Fruit fly (Drosophila melanogaster) whole organism, wandering third instar larva: ENCODE measurements around the gene Srrm1.

Experiments
- Abd-B ChIP-seq: fragments of >200 bp; optimal IDR thresholded peaks from 2 replicates; lab custom pipeline; 2017; ENCODE audit warnings: missing biosample characterization, missing genetic modification characterization
- CG32264 ChIP-seq: fragments of 200-800 bp; sonication (Bioruptor generic); optimal IDR thresholded peaks from 2 replicates; lab custom pipeline; 2016; ENCODE audit warnings: missing biosample characterization, missing genetic modification characterization
- CG9705 ChIP-seq: fragments of 200-800 bp; sonication (Bioruptor generic); optimal IDR thresholded peaks from 2 replicates; lab custom pipeline; 2018; ENCODE audit warnings: missing biosample characterization, mild to moderate bottlenecking, missing genetic modification characterization
- CrebA ChIP-seq: fragments of 200-800 bp; sonication (Bioruptor generic); optimal IDR thresholded peaks from 2 replicates; lab custom pipeline; 2016; ENCODE audit warnings: missing biosample characterization, mild to moderate bottlenecking, missing genetic modification characterization, borderline replicate concordance
- Dfd ChIP-seq: fragments of >200 bp; optimal IDR thresholded peaks from 2 replicates; lab custom pipeline; 2017; ENCODE audit warnings: missing biosample characterization, missing genetic modification characterization
- Dif ChIP-seq: fragments of 200-275, 200-300 bp; sonication (Bioruptor generic); optimal IDR thresholded peaks from 2 replicates; lab custom pipeline; 2018; ENCODE audit warnings: missing biosample characterization, missing genetic modification characterization; ENCODE audit not compliant: partially characterized antibody
- GATAd ChIP-seq: sonication (Bioruptor generic); optimal IDR thresholded peaks from 2 replicates; lab custom pipeline; 2016; ENCODE audit warnings: missing biosample characterization, missing genetic modification characterization
- HLH106 ChIP-seq: fragments of 200-800 bp; optimal IDR thresholded peaks from 3 replicates; lab custom pipeline; 2019; ENCODE audit warnings: missing biosample characterization, mild to moderate bottlenecking, missing genetic modification characterization, moderate library complexity
- Hnf4 ChIP-seq: fragments of 200-800 bp; sonication (Bioruptor generic); optimal IDR thresholded peaks from 2 replicates; lab custom pipeline; 2016; ENCODE audit warnings: missing biosample characterization, mild to moderate bottlenecking, missing genetic modification characterization
- Hr78 ChIP-seq: fragments of >200 bp; optimal IDR thresholded peaks from 2 replicates; lab custom pipeline; 2017; ENCODE audit warnings: missing biosample characterization, missing genetic modification characterization
- Hr83 ChIP-seq: fragments of 200-300 bp; sonication (Bioruptor generic); optimal IDR thresholded peaks from 2 replicates; lab custom pipeline; 2016; ENCODE audit warnings: missing biosample characterization, mild to moderate bottlenecking, missing genetic modification characterization, moderate library complexity; ENCODE audit not compliant: poor library complexity, severe bottlenecking
- Jra ChIP-seq: sonication (Bioruptor generic); optimal IDR thresholded peaks from 2 replicates; lab custom pipeline; 2016; ENCODE audit warnings: missing biosample characterization, missing genetic modification characterization
- Mio ChIP-seq: sonication (Bioruptor generic); optimal IDR thresholded peaks from 2 replicates; lab custom pipeline; 2016; ENCODE audit warnings: missing biosample characterization, missing genetic modification characterization
- Myc ChIP-seq: fragments of >200 bp; optimal IDR thresholded peaks from 2 replicates; lab custom pipeline; 2017
- N ChIP-seq: fragments of >200 bp; optimal IDR thresholded peaks from 2 replicates; lab custom pipeline; 2018; ENCODE audit warnings: missing biosample characterization, missing external identifiers, missing genetic modification characterization
- OdsH ChIP-seq: fragments of 200-800 bp; sonication (Bioruptor generic); optimal IDR thresholded peaks from 2 replicates; lab custom pipeline; 2016; ENCODE audit warnings: missing biosample characterization, mild to moderate bottlenecking, missing genetic modification characterization
- Rel ChIP-seq, 2 experiments: fragments of 200-800 bp; sonication (Bioruptor generic) in 1 of 2; optimal IDR thresholded peaks; 2 replicates in 1 of 2; 3 replicates in 1 of 2; lab custom pipeline; 2016 to 2019; ENCODE audit warnings: mild to moderate bottlenecking in 2 of 2, missing biosample characterization in 2 of 2, missing genetic modification characterization in 2 of 2, moderate library complexity in 1 of 2
- Sp1 ChIP-seq: fragments of 200-800 bp; sonication (Bioruptor generic); optimal IDR thresholded peaks from 3 replicates; lab custom pipeline; 2019; ENCODE audit warnings: missing biosample characterization, mild to moderate bottlenecking, missing genetic modification characterization, moderate library complexity
- Vsx2 ChIP-seq: fragments of 200-300, 225-300 bp; sonication (Bioruptor generic); optimal IDR thresholded peaks from 2 replicates; lab custom pipeline; 2018; ENCODE audit warnings: missing biosample characterization, missing genetic modification characterization; ENCODE audit not compliant: partially characterized antibody
- br ChIP-seq: fragments of 200-800 bp; sonication (Bioruptor generic); optimal IDR thresholded peaks from 2 replicates; lab custom pipeline; 2016; ENCODE audit warnings: missing biosample characterization, missing genetic modification characterization
- brk ChIP-seq: fragments of 200-800 bp; sonication (Bioruptor generic); optimal IDR thresholded peaks from 2 replicates; lab custom pipeline; 2016; ENCODE audit warnings: missing biosample characterization, mild to moderate bottlenecking, missing genetic modification characterization
- dl ChIP-seq, 2 experiments: fragments of 175-275, 200-275 bp in 1 of 2; fragments of 200-275 bp in 1 of 2; sonication (Bioruptor generic); optimal IDR thresholded peaks; lab custom pipeline; 2018; ENCODE audit warnings: mild to moderate bottlenecking in 2 of 2, missing biosample characterization in 2 of 2, missing genetic modification characterization in 2 of 2, moderate library complexity in 2 of 2; ENCODE audit not compliant: partially characterized antibody in 2 of 2, insufficient read depth in 1 of 2
- dmrt93B ChIP-seq: fragments of 200-800 bp; sonication (Bioruptor generic); optimal IDR thresholded peaks from 2 replicates; lab custom pipeline; 2018; ENCODE audit warnings: missing biosample characterization, mild to moderate bottlenecking, missing genetic modification characterization
- dsf ChIP-seq: sonication (Bioruptor generic); optimal IDR thresholded peaks from 2 replicates; lab custom pipeline; 2016; ENCODE audit warnings: missing biosample characterization, missing genetic modification characterization, borderline replicate concordance
- ey ChIP-seq: fragments of 200-800 bp; sonication (Bioruptor generic); optimal IDR thresholded peaks from 2 replicates; lab custom pipeline; 2016; ENCODE audit warnings: missing biosample characterization, missing genetic modification characterization
- foxo ChIP-seq, 2 experiments: fragments of 200-800 bp; sonication (Bioruptor generic); optimal IDR thresholded peaks; 2 replicates in 1 of 2; 3 replicates in 1 of 2; lab custom pipeline; 2016 to 2017; ENCODE audit warnings: missing biosample characterization in 2 of 2, missing genetic modification characterization in 2 of 2
- fru ChIP-seq: fragments of 200-800 bp; sonication (Bioruptor generic); optimal IDR thresholded peaks from 3 replicates; lab custom pipeline; 2016; ENCODE audit warnings: missing biosample characterization, mild to moderate bottlenecking, missing genetic modification characterization
- h ChIP-seq: fragments of 200-800 bp; sonication (Bioruptor generic); optimal IDR thresholded peaks from 3 replicates; lab custom pipeline; 2016; ENCODE audit warnings: missing biosample characterization, mild to moderate bottlenecking, missing genetic modification characterization
- jim ChIP-seq: fragments of 175-275, 200-325 bp; sonication (Bioruptor generic); optimal IDR thresholded peaks from 2 replicates; lab custom pipeline; 2016; ENCODE audit warnings: missing biosample characterization, mild to moderate bottlenecking, missing genetic modification characterization
- lola ChIP-seq: fragments of >200 bp; optimal IDR thresholded peaks from 2 replicates; lab custom pipeline; 2017; ENCODE audit warnings: missing biosample characterization, missing genetic modification characterization
- pan ChIP-seq: fragments of >200 bp; optimal IDR thresholded peaks from 2 replicates; lab custom pipeline; 2017
- psq ChIP-seq: fragments of 200-800 bp; sonication (Bioruptor generic); optimal IDR thresholded peaks from 3 replicates; lab custom pipeline; 2017; ENCODE audit warnings: missing biosample characterization, mild to moderate bottlenecking, missing genetic modification characterization, moderate library complexity
- rgr ChIP-seq: fragments of 200-800 bp; sonication (Bioruptor generic); optimal IDR thresholded peaks from 3 replicates; lab custom pipeline; 2016; ENCODE audit warnings: missing biosample characterization, mild to moderate bottlenecking, missing genetic modification characterization
- sage ChIP-seq: fragments of 200-800 bp; sonication (Bioruptor generic); optimal IDR thresholded peaks from 2 replicates; lab custom pipeline; 2016; ENCODE audit warnings: missing biosample characterization, mild to moderate bottlenecking, missing genetic modification characterization
- sv ChIP-seq: fragments of 200-800 bp; sonication (Bioruptor generic); optimal IDR thresholded peaks from 3 replicates; lab custom pipeline; 2016; ENCODE audit warnings: missing biosample characterization, missing genetic modification characterization
- tai ChIP-seq: sonication (Bioruptor generic); optimal IDR thresholded peaks from 2 replicates; lab custom pipeline; 2016; ENCODE audit warnings: missing biosample characterization, missing genetic modification characterization
- usp ChIP-seq: fragments of >200 bp; optimal IDR thresholded peaks from 2 replicates; lab custom pipeline; 2017; ENCODE audit warnings: missing biosample characterization, missing genetic modification characterization
- woc ChIP-seq: sonication (Bioruptor generic); optimal IDR thresholded peaks from 2 replicates; lab custom pipeline; 2016; ENCODE audit warnings: missing biosample characterization, mild to moderate bottlenecking, missing genetic modification characterization

The Srrm1 gene

dm6 chr3L:13044335-13044814 is 7.8 kb downstream of the Srrm1 start, which contains the start of gene Syx13:
Gene Syx13 (plus strand): TSS chr3L:13044434.
- TF ChIP-seq sage (no peak), CG9705 (GFP tag; lab: Kevin White, UChicago) (no peak), N (GFP tag; lab: Kevin White, UChicago) (peak; percentile 71), Jra (GFP tag; lab: Kevin White, UChicago) (peak; percentile 29), usp (GFP tag; lab: Kevin White, UChicago) (no peak), Hnf4 (GFP tag; lab: Kevin White, UChicago) (no peak), Dif (peak; percentile 33), ey (GFP tag; lab: Kevin White, UChicago) (no peak), lola (GFP tag; lab: Kevin White, UChicago) (no peak), Hr78 (no peak), br (GFP tag; lab: Kevin White, UChicago) (no peak), Hr83 (GFP tag; lab: Kevin White, UChicago) (no peak), tai (GFP tag; lab: Kevin White, UChicago) (no peak), sv (no peak), GATAd (no peak), OdsH (peak; percentile 42), Rel (GFP tag; optimal IDR thresholded peaks at IDR 0.05; lab: Kevin White, UChicago) (no peak), Rel (tag; optimal IDR thresholded peaks at IDR 0.05; lab: Kevin White, UChicago) (peak; percentile 98), Vsx2 (GFP tag; lab: Kevin White, UChicago) (no peak), dsf (no peak), HLH106 (peak; percentile 36), rgr (GFP tag; lab: Kevin White, UChicago) (peak; percentile 7), Myc (lab: Kevin White, UChicago) (no peak), CG32264 (GFP tag; lab: Kevin White, UChicago) (no peak), h (GFP tag; lab: Kevin White, UChicago) (peak; percentile 34), brk (GFP tag; lab: Kevin White, UChicago) (no peak), woc (GFP tag; lab: Kevin White, UChicago) (no peak), dl (GFP tag; optimal IDR thresholded peaks at IDR 0.05; lab: Kevin White, UChicago; ENCODE audit: insufficient read depth in 1 of 2, partially characterized antibody in 2 of 2) (no peak), foxo (GFP tag; optimal IDR thresholded peaks at IDR 0.05; lab: Kevin White, UChicago) (peak in 1 of 2 experiments; percentile 41), Mio (no peak), dmrt93B (GFP tag; lab: Kevin White, UChicago) (no peak), fru (GFP tag; lab: Kevin White, UChicago) (peak; percentile 15), jim (GFP tag; lab: Kevin White, UChicago) (no peak), psq (peak; percentile 60), Dfd (GFP tag; lab: Kevin White, UChicago) (no peak), Sp1 (GFP tag; lab: Kevin White, UChicago) (peak; percentile 44), Abd-B (GFP tag; lab: Kevin White, UChicago) (no peak), pan (lab: Kevin White, UChicago) (no peak), CrebA (GFP tag; lab: Kevin White, UChicago) (no peak)
- TF ChIP-seq, all 38 proteins: peak for 12

- TF ChIP-seq jim (GFP tag; lab: Kevin White, UChicago) (no peak), Dif (no peak), Sp1 (GFP tag; lab: Kevin White, UChicago) (no peak), Hr83 (GFP tag; lab: Kevin White, UChicago) (no peak), foxo (GFP tag; optimal IDR thresholded peaks at IDR 0.05; lab: Kevin White, UChicago) (no peak)
Measured at dm6 chr3L:13046758-13047157, 10.1 kb downstream of the Srrm1 start, which contains the start of gene CG11279. Gene CG11279 (plus strand): TSS chr3L:13046977.

DNA sequence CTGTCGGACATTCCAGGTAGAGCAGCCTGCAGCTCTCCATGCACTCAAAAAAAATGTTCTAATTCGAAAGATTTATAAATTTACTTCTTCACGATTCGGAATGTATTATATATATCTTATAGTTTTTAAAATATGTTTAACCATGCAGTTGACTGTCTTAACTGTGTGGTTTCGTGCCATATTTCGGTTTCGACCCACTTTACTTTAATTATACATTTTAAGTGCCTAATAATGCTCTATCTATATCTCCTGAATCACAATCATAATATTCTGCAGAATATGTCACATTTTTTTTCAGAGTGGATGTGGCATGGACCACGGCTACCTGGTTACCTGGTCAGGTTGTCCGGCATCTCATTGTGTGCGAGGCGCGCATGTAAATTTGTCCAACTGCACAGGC is 13.1 kb downstream of the Srrm1 start:
- TF ChIP-seq dmrt93B (GFP tag; lab: Kevin White, UChicago) (peak; percentile 3), Abd-B (GFP tag; lab: Kevin White, UChicago) (no peak), rgr (GFP tag; lab: Kevin White, UChicago) (peak; percentile 9), Mio (no peak), OdsH (peak; percentile 15), fru (GFP tag; lab: Kevin White, UChicago) (no peak), HLH106 (peak; percentile 22), h (GFP tag; lab: Kevin White, UChicago) (peak; percentile 30), Sp1 (GFP tag; lab: Kevin White, UChicago) (peak; percentile 6), pan (lab: Kevin White, UChicago) (no peak), foxo (GFP tag; optimal IDR thresholded peaks at IDR 0.05; lab: Kevin White, UChicago) (peak in 1 of 2 experiments; percentile 32), psq (peak; percentile 5), N (GFP tag; lab: Kevin White, UChicago) (no peak)
